Fruit fly (Drosophila melanogaster): ENCODE measurements around the gene Raf.

The Raf gene

DNA sequence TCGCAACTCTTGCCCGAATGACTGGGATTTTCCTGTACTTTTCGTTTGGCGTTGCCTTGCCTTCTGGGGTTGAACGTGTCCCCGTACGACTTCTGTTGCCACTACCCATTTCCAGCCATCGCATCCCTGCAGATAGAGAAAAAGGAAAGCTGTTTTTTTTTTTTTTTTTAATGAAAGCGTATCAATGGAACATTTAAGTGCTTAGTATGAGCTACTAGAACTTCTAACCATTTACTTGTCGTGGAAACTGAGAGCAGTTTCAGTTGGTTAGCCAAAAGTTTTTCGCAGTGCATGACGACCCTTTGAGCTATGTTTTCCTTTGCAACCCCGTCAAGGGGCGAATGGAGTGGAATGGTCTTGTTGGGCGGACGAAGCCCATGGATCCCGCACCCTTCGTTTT lies 34.0 kb downstream of the Raf start (continued):
- TF ChIP-seq CG10321 (GFP tag; IDR thresholded peaks at IDR 0.05) (no peak), Spps (tag; optimal IDR thresholded peaks at IDR 0.05) (no peak), D (optimal IDR thresholded peaks at IDR 0.05) (no peak), D (GFP tag; optimal IDR thresholded peaks at IDR 0.05) (peak; percentile 59), Asciz (GFP tag; optimal IDR thresholded peaks at IDR 0.05) (no peak), gem (tag; optimal IDR thresholded peaks at IDR 0.05) (peak; percentile 81), Dp (GFP tag; optimal IDR thresholded peaks at IDR 0.05) (no peak), tna (GFP tag; IDR thresholded peaks at IDR 0.05; ENCODE audit: partially characterized antibody) (no peak), CG9609 (GFP tag; optimal IDR thresholded peaks at IDR 0.05) (peak; percentile 84), HLH3B (GFP tag; IDR thresholded peaks at IDR 0.05) (peak; percentile 69), CG16813 (GFP tag; IDR thresholded peaks at IDR 0.05; ENCODE audit: partially characterized antibody) (no peak), CG12299 (tag; optimal IDR thresholded peaks at IDR 0.05) (peak; percentile 38), salm (tag; optimal IDR thresholded peaks at IDR 0.05) (no peak), so (GFP tag; IDR thresholded peaks at IDR 0.05) (peak; percentile 57; the same call in 1 of the 3 replicates), row (GFP tag; IDR thresholded peaks at IDR 0.05) (peak; percentile 90), pita (GFP tag; optimal IDR thresholded peaks at IDR 0.05) (no peak), esg (GFP tag; conservative IDR thresholded peaks at IDR 0.05) (peak; percentile 71), CG15269 (tag; optimal IDR thresholded peaks at IDR 0.05) (peak; percentile 69), Optix (GFP tag; IDR thresholded peaks at IDR 0.05) (peak; percentile 75; the same call in 2 of the 3 replicates), CG7928 (GFP tag; optimal IDR thresholded peaks at IDR 0.05) (no peak), ac (GFP tag; optimal IDR thresholded peaks at IDR 0.05) (no peak), disco-r (GFP tag; optimal IDR thresholded peaks at IDR 0.05) (peak; percentile 54), CG4328 (GFP tag; optimal IDR thresholded peaks at IDR 0.05) (no peak), CG14710 (tag; optimal IDR thresholded peaks at IDR 0.05) (peak; percentile 24), pros (GFP tag; optimal IDR thresholded peaks at IDR 0.05) (peak; percentile 67), CG12391 (tag; optimal IDR thresholded peaks at IDR 0.05) (peak; percentile 80), Lim3 (GFP tag; IDR thresholded peaks at IDR 0.05) (no peak), fru (optimal IDR thresholded peaks at IDR 0.05) (no peak), Adf1 (GFP tag; IDR thresholded peaks at IDR 0.05) (peak; percentile 44; the same call in 1 of the 2 replicates), gsb (GFP tag; IDR thresholded peaks at IDR 0.05) (0 out of 2 replicates have a peak, but pooled peaks have one; percentile 23), Meics (GFP tag; optimal IDR thresholded peaks at IDR 0.05) (peak; percentile 48), lab (GFP tag; optimal IDR thresholded peaks at IDR 0.05) (peak; percentile 84), dati (GFP tag; IDR thresholded peaks at IDR 0.05) (0 out of 2 replicates have a peak, but pooled peaks have one; percentile 33), al (GFP tag; IDR thresholded peaks at IDR 0.05) (peak; percentile 17; the same call in 1 of the 2 replicates), z (GFP tag; IDR thresholded peaks at IDR 0.05) (no peak), CG9797 (GFP tag; optimal IDR thresholded peaks at IDR 0.05) (no peak), Sry-δ (GFP tag; optimal IDR thresholded peaks at IDR 0.05) (peak; percentile 23), CG4282 (GFP tag; optimal IDR thresholded peaks at IDR 0.05) (peak; percentile 63), br (optimal IDR thresholded peaks at IDR 0.05) (no peak), p53 (GFP tag; optimal IDR thresholded peaks at IDR 0.05) (no peak), Lpt (GFP tag; optimal IDR thresholded peaks at IDR 0.05) (no peak), HLH54F (GFP tag; optimal IDR thresholded peaks at IDR 0.05) (peak; percentile 69), inv (GFP tag; IDR thresholded peaks at IDR 0.05; ENCODE audit: partially characterized antibody) (no peak), Ravus (GFP tag; IDR thresholded peaks at IDR 0.05) (no peak), ken (GFP tag; IDR thresholded peaks at IDR 0.05) (peak; percentile 78; the same call in 2 of the 3 replicates), Xrp1 (GFP tag; IDR thresholded peaks at IDR 0.05) (peak; percentile 80), Dip3 (GFP tag; optimal IDR thresholded peaks at IDR 0.05) (no peak), pan (optimal IDR thresholded peaks at IDR 0.05) (no peak), pan (GFP tag; optimal IDR thresholded peaks at IDR 0.05 in 1 of 2, IDR thresholded peaks at IDR 0.05 in 1 of 2) (peak in 1 of 2 experiments; percentile 74), CG10431 (GFP tag; optimal IDR thresholded peaks at IDR 0.05) (peak; percentile 15), CG4404 (GFP tag; IDR thresholded peaks at IDR 0.05) (peak; percentile 57; the same call in 1 of the 2 replicates), Nf-YA (GFP tag; IDR thresholded peaks at IDR 0.05) (peak; percentile 56), CG3065 (GFP tag; optimal IDR thresholded peaks at IDR 0.05) (peak; percentile 15)
